Worm (Caenorhabditis elegans): ENCODE data around the gene tsp-10.

Gene tsp-10

DNA sequence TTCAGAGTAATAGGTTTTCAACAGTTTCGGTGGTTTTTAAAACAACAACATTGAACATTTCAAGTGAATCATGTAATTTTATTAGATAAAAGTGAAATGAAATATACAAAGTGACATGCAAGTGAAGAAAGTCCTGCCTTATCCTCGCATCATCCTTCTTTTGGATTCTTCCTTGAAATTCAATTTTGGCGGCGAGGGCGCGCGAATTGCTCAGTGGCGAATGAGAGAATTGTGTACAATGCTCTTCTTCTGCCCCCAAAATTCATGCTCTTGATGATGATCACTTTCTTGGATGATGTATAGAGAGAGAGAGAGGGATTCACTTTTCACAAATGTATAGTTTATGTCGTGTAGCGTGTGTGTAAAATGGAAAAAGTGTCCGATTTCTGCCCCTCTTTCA is 8.7 kb upstream of the tsp-10 start:
- no peak for TF ChIP-seq snpc-4 (tag; optimal IDR thresholded peaks at IDR 0.05)
- no peak for TF ChIP-seq elt-2 (tag; optimal IDR thresholded peaks at IDR 0.05)
- no peak for TF ChIP-seq nhr-11 (tag; optimal IDR thresholded peaks at IDR 0.05)
- no peak for TF ChIP-seq ZK546.5 (tag; optimal IDR thresholded peaks at IDR 0.05)
- TF ChIP-seq nhr-76 (tag; optimal IDR thresholded peaks at IDR 0.05), result no peak
- no peak for TF ChIP-seq ceh-28 (tag; optimal IDR thresholded peaks at IDR 0.05)
- peak; percentile 86 for TF ChIP-seq fkh-10 (GFP tag; optimal IDR thresholded peaks at IDR 0.05)
- TF ChIP-seq elt-3 (tag; optimal IDR thresholded peaks at IDR 0.05), result no peak
- no peak for TF ChIP-seq ztf-4 (tag; optimal IDR thresholded peaks at IDR 0.05)
- TF ChIP-seq nhr-25 (tag; optimal IDR thresholded peaks at IDR 0.05), result no peak
- TF ChIP-seq pha-4 (tag; optimal IDR thresholded peaks at IDR 0.05), result no peak
- TF ChIP-seq eor-1 (tag; optimal IDR thresholded peaks at IDR 0.05), result no peak
- peak; percentile 3 for TF ChIP-seq nhr-23 (tag; optimal IDR thresholded peaks at IDR 0.05)
- no peak for TF ChIP-seq tbx-2 (tag; optimal IDR thresholded peaks at IDR 0.05)
- TF ChIP-seq unc-39 (tag; optimal IDR thresholded peaks at IDR 0.05), result no peak
- TF ChIP-seq mml-1 (tag; optimal IDR thresholded peaks at IDR 0.05), result no peak
- peak; percentile 26 for TF ChIP-seq nhr-43 (tag; optimal IDR thresholded peaks at IDR 0.05; ENCODE audit: poor library complexity, severe bottlenecking)
- TF ChIP-seq ceh-9 (tag; optimal IDR thresholded peaks at IDR 0.05), result no peak
- TF ChIP-seq aly-2 (tag; optimal IDR thresholded peaks at IDR 0.05), result no peak
- TF ChIP-seq skn-1 (tag; optimal IDR thresholded peaks at IDR 0.05), result no peak
- TF ChIP-seq ama-1 (optimal IDR thresholded peaks at IDR 0.05), result peak; percentile 74
- no peak for TF ChIP-seq daf-12 (tag; optimal IDR thresholded peaks at IDR 0.05)
- no peak for TF ChIP-seq unc-62 (GFP tag; optimal IDR thresholded peaks at IDR 0.05)
- TF ChIP-seq pqm-1 (tag; optimal IDR thresholded peaks at IDR 0.05), result no peak
- no peak for TF ChIP-seq zag-1 (tag; optimal IDR thresholded peaks at IDR 0.05)
- no peak for TF ChIP-seq nhr-67 (tag; optimal IDR thresholded peaks at IDR 0.05)
- no peak for TF ChIP-seq fos-1 (tag; optimal IDR thresholded peaks at IDR 0.05)
- no peak for TF ChIP-seq fkh-2 (tag; optimal IDR thresholded peaks at IDR 0.05)
- no peak for TF ChIP-seq lin-15B (tag; optimal IDR thresholded peaks at IDR 0.05)
- TF ChIP-seq R02D3.7 (tag; optimal IDR thresholded peaks at IDR 0.05), result no peak
- TF ChIP-seq egl-5 (tag; optimal IDR thresholded peaks at IDR 0.05), result no peak
- no peak for TF ChIP-seq lsy-12 (tag; optimal IDR thresholded peaks at IDR 0.05)

DNA sequence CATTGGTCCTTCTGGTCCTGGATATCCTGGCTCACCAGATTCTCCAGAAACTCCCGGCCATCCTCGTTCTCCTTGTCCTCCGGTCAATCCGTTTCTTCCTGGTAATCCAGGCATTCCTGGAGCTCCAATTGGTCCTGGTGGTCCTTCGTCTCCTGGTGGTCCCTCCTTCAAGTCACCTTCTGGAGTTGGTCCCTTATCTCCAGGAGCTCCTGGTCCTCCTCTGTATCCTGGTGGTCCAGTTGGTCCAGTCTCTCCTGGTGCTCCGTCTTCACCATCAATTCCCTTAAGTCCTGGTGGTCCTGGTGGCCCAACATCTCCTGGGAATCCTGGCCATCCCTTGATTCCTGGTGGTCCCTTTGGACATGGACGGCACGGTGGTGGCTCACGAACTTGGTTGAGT is 7.8 kb upstream of the tsp-10 start:
- no peak for TF ChIP-seq skn-1 (tag; optimal IDR thresholded peaks at IDR 0.05)
- TF ChIP-seq lin-15B (tag; optimal IDR thresholded peaks at IDR 0.05), result no peak
- no peak for TF ChIP-seq sea-2 (GFP tag; optimal IDR thresholded peaks at IDR 0.05)
- no peak for TF ChIP-seq elt-1 (tag; optimal IDR thresholded peaks at IDR 0.05)
- no peak for TF ChIP-seq nhr-67 (tag; optimal IDR thresholded peaks at IDR 0.05)
- no peak for TF ChIP-seq egl-27 (tag; optimal IDR thresholded peaks at IDR 0.05)
- no peak for TF ChIP-seq elt-3 (tag; optimal IDR thresholded peaks at IDR 0.05)
- TF ChIP-seq nhr-25 (tag; optimal IDR thresholded peaks at IDR 0.05), result no peak
- TF ChIP-seq ZK546.5 (tag; optimal IDR thresholded peaks at IDR 0.05), result no peak
- no peak for TF ChIP-seq mml-1 (tag; optimal IDR thresholded peaks at IDR 0.05)
- no peak for TF ChIP-seq fos-1 (tag; optimal IDR thresholded peaks at IDR 0.05)
- TF ChIP-seq fkh-10 (GFP tag; optimal IDR thresholded peaks at IDR 0.05), result no peak
- TF ChIP-seq ceh-82 (tag; optimal IDR thresholded peaks at IDR 0.05), result no peak
- TF ChIP-seq ama-1 (optimal IDR thresholded peaks at IDR 0.05), result no peak
- no peak for TF ChIP-seq tbx-2 (tag; optimal IDR thresholded peaks at IDR 0.05)

DNA sequence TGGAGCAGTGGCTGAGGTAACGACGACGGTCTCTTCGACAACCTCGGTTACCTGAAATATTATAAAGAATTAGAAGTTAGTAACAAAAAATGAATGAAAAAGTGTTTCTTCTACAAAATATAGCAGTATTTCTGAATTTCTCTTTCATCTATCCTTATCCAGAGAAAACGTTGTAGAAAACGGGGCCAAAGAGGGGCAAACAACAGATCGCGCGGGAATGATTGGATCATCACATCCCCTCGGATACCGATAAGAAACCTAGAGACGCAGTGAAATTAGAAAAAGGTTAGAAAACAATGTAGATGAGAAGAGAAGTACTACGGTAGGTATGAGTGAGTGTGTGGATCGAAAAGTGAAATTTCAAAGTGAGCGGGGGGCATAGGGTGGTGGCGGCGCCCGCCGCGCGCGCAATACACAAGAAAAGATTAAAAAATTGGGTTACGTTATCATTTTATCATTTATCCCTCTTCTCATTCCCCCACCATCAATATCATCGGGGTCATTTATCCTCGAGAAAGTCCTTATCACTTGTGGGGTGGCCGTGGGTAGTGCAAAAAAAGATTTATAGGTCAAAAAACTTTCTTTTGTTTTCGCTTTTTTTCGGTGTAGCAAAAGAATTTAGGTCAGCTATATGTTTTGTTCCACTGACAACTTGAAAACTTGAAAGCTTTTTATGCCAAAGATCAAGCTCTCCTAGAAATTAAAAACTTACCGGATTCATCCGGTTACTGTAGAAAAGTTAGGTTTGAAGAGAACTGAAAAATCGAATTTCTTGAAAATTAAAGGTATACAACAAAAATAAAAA is 6.0 kb upstream of the tsp-10 start, which contains the start of the genes dpy-10 and T14B4.19:
Gene dpy-10 (minus strand): TSS at position 51 of the 805 bp plus-strand sequence.
Gene T14B4.19 (minus strand): TSS at position 755 of the 805 bp plus-strand sequence.
- TF ChIP-seq pha-4 (tag; optimal IDR thresholded peaks at IDR 0.05) (no peak), lsy-12 (tag; optimal IDR thresholded peaks at IDR 0.05) (peak; percentile 6), nhr-12 (tag; optimal IDR thresholded peaks at IDR 0.05) (no peak), elt-3 (tag; optimal IDR thresholded peaks at IDR 0.05) (peak in 2 of 3 experiments; percentile 18 to 85), nhr-23 (tag; optimal IDR thresholded peaks at IDR 0.05) (peak; percentile 96), nhr-43 (tag; optimal IDR thresholded peaks at IDR 0.05; ENCODE audit: poor library complexity, severe bottlenecking) (peak; percentile 75)
